Fruit fly (Drosophila melanogaster) ovary, adult (tissue): ENCODE measurements around the gene CG1271.

Experiments
- CG17801 ChIP-seq: fragments of 200-800 bp; optimal IDR thresholded peaks from 2 replicates; lab custom pipeline; 2019; ENCODE audit warnings: missing biosample characterization, mild to moderate bottlenecking, missing genetic modification characterization, moderate library complexity; ENCODE audit not compliant: partially characterized antibody

Gene CG1271

dm6 chr3L:3052110-3052871 lies at the start of gene CG1271:
Gene CG1271 (plus strand): TSS chr3L:3052514.
- TF ChIP-seq CG17801 (GFP tag; lab: Kevin White, UChicago) = peak; percentile 54

- TF ChIP-seq CG17801 (GFP tag; lab: Kevin White, UChicago) = no peak
Measured at dm6 chr3L:3013496-3013895, 38.8 kb upstream of the CG1271 start.

dm6 chr3L:3015969-3016368 lies 36.3 kb upstream of the CG1271 start, which contains the start of gene CG32488:
Gene CG32488 (minus strand): TSS chr3L:3016069.
- no peak for TF ChIP-seq CG17801 (GFP tag; lab: Kevin White, UChicago)

dm6 chr3L:3017156-3017555 lies 35.2 kb upstream of the CG1271 start, which contains the start of gene CG32487:
Gene CG32487 (minus strand): TSS chr3L:3017256.
- TF ChIP-seq CG17801 (GFP tag; lab: Kevin White, UChicago) = no peak

DNA sequence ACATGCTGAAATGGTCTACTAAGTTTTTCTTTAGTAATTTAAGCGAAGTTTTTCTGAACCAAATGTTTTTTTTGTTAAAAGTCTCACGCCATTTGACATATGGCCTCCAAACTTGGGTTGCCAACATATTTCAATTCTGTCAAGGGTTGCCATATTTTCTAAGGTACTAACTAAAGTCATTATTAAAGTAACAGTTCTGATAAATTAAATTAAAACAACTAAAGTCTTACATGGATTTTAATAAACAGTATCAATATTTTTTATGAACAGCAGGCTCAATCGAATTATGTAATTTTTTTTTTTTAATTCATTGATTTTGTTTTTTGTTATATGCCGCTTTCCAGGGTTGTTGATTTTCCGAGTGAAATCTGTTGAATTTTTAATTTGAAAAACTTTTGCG lies 25.9 kb upstream of the CG1271 start, which contains the start of gene aly:
Gene aly (minus strand): TSS at position 101 of the 400 bp plus-strand sequence.
- TF ChIP-seq CG17801 (GFP tag; lab: Kevin White, UChicago) = no peak

DNA sequence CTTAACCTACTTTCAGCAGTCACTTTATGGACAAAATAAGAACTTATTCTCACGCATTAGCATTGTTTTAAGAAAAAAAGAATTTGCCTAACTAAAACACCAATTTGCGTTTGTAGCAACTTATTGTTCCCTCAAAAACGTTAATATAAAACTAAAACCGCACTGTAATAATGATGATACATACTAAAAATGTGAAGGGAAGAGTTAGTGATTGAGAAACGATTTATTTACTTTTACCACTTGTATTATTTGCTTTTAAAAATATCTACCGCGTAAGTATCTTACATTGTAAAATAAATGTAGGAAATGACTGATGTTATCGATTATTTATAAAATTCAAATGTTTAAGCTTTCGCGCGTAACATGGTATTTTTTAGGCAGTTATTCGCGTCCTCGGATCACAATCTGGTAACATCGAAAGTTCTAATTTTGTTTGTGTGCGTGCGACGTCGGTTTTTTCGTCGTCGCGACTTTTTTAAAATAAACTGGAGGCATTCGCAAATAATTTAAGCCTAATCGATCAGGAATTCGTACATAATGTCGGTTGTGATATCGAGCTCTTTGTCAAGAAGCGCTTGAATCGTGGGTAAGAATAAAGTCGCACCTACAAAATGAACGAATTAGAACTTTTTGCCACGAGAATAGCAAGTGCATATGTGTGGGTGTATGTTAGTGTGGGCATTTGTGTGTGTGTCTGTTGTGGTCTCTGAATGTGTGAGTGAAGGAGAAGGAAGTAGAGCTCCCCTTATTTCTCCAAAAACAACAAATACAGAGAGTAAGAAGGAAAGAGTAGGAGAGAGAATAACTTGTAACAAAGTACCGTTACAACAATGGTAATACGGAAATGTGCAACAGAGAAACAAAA lies 17.3 kb upstream of the CG1271 start, which contains the start of gene CG2162:
Gene CG2162 (plus strand): TSS at position 418 of the 865 bp plus-strand sequence.
- TF ChIP-seq CG17801 (GFP tag; lab: Kevin White, UChicago) = no peak

DNA sequence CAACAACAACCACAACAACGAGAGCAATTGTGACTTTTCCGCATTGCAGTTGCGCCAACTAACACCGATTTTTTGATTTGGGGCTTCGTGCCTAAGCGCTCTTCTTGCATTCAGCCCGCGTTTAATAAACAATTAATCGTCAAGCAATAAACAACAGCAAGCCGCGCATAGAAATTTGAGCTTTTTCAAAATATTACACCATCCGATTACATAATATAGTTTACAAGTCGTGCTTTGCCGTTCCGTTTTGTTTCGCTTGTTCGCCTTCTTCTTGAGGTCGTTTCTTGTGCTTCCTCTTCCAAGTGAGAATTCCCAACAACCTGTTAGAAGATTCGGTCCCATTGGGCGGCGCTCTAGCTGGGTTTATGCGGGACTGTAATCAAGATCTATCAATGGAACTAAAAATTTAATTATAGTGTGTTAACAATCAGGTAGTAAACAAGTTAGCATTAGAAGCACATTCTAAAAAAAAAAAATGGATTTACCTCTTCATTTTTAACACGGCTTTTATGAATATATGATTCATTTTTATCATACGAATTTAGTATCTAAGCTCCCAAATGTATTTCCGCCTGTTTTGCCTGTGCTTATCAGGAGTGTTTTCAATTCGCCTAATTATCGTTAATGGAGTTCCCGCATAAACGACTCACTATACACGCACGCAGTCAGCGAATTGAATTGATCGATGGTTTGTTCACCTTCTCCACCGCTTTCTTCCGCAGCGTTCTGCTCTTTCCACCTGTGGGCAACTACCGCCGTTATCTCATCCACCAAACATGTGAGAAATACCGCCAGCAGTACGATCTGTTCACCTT lies 16.3 kb upstream of the CG1271 start:
- peak; percentile 77 for TF ChIP-seq CG17801 (GFP tag; lab: Kevin White, UChicago)

- TF ChIP-seq CG17801 (GFP tag; lab: Kevin White, UChicago) = no peak
Measured at dm6 chr3L:3036951-3037586, 15.2 kb upstream of the CG1271 start.

DNA sequence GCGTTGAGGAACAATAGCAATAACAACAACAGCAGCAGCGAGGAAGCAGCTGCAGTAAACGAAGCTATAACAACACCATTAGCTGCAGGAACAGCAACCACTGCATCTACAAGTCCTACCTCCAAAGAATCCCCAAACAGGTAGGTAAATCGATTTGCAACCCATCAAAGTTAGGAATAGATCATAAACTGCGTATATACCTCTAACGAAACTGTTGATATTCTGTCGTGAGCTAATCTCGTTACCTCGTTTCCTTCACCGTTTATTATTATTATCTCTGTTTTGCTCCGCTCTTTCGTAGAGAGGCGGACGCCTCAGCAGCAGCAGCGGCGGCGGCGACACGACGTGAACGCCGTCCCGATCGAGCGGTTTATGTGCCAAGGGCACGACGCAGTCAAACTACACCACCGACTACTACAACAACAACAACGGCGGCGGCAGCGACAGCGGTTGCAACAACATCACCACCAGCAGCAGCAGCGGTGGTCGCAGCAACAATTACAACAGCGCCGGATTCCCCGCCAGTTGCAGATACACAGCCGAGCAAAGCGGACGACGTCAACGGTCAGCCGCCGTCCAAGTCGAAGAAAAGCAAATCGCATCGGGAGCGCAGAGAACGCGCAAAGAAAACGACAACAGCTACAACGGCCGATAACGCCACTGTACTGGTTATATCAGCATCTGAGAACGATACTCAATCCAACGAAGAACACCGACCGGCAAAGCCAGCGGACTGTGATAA lies 14.3 kb upstream of the CG1271 start:
- TF ChIP-seq CG17801 (GFP tag; lab: Kevin White, UChicago) = peak; percentile 66

- peak; percentile 81 for TF ChIP-seq CG17801 (GFP tag; lab: Kevin White, UChicago)
Measured at dm6 chr3L:3042150-3043049, 9.9 kb upstream of the CG1271 start, which contains the start of gene Prx4. Gene Prx4 (plus strand): TSS chr3L:3042359.

- TF ChIP-seq CG17801 (GFP tag; lab: Kevin White, UChicago) = peak; percentile 47
Measured at dm6 chr3L:3045256-3045743, 7.0 kb upstream of the CG1271 start.
